Fruit fly (Drosophila melanogaster): ENCODE measurements around the gene simj.

simj gene

DNA sequence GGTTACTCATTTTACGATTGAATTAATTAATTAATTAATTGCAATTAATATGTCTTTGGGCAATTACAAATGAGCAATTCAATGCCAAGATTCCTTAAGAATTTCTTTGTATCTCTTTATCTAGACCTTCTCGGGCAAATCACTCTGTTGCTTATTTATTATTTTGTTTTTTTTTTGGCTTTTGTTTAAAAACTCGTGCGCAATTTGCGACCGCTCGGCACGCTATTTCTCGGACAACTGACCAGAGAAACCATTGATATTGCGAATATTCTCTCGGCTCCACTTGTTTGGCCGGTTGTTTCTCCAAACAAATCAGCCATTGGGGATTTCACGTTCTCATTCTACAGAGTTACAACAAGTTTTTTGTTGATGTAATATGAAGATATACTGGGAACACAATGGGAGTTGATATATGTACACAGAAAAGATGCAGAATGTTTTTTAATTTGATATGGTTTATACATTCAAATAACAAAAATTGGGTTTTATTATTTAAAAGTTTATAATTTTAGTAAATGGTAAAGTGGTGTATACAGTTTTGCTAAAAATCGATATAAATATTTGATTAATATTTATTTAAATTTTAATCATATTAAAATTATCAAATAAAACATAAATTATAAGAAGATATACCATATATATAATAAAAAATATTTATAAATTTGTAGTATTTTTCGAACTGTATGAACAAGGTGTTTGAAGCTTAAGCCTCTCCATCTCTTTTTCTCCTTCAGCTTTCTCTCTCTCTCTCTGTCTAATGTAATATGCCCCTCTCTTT is 32.3 kb downstream of the simj start, which contains the start of gene NijA:
Gene NijA (minus strand): TSS at position 243 of the 778 bp plus-strand sequence.
- no peak for TF ChIP-seq noc (tag; optimal IDR thresholded peaks at IDR 0.05)

DNA sequence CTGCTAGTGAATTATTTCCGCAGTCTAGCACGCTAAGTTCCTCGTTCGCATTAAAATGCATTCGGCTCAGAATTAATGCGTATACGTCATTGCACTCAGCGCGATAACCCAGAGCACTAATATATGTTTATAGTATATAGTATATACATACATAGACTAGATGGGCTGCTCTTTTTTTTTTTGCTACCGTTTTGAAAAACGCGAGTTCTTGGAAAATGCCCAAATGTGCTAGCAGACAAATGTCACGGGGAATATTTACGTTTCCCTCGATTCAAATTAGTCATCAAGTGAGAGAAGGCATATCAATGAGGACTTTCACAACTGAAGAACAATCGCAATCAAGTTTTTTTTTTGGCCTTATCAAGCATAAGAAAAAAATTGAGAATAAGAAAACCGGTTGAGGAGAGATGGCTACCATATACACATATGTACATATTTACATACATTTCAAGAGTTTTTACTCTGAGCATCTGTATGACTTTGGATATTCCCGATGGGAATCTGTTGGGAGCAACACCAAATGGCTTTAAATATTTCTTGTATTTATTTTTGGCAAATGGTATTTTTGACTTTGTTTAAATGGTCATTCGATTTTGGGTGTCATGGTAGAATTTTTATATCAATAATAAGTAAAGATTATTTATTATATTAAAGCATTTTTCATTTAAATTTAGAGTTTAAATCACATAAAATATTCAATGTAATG is 33.0 kb downstream of the simj start:
- no peak for TF ChIP-seq noc (tag; optimal IDR thresholded peaks at IDR 0.05)

DNA sequence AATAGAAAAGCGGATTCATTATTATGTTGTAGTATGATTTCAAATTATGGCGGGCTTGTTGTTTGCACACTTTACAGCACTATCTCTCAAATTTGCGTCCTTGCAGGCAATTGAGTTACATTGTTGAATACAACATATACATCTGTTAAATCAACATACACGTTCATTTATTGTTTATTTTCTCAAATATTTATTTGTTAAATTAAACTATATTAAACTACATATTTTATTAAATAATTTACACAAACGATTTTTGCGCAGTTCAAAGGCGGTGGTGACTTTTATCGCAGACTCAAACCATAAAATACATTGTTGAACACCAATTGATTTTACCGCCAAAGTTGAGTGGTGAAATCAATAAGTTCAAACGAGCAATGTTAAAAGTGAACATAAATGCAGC is 33.6 kb downstream of the simj start:
- no peak for TF ChIP-seq noc (tag; optimal IDR thresholded peaks at IDR 0.05)

DNA sequence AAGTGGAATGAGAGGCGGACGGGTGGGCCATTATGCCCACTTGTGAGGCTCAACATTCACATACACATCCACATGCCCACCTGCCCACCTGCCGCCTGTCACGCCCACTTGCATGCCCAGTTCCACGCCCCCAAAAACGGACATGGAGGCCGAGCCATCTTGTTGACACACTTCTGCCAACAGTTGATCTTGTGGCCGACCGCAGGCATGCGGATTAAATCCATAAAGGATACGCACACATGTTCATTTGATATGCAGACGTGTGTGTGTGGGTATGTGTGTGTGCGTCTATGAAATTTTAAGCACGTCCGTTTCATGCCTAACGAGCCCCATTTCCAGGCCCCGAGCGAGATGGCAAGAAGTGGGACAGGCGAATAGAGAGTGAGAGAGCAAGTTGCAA is 37.7 kb downstream of the simj start:
- TF ChIP-seq noc (tag; optimal IDR thresholded peaks at IDR 0.05), result no peak

DNA sequence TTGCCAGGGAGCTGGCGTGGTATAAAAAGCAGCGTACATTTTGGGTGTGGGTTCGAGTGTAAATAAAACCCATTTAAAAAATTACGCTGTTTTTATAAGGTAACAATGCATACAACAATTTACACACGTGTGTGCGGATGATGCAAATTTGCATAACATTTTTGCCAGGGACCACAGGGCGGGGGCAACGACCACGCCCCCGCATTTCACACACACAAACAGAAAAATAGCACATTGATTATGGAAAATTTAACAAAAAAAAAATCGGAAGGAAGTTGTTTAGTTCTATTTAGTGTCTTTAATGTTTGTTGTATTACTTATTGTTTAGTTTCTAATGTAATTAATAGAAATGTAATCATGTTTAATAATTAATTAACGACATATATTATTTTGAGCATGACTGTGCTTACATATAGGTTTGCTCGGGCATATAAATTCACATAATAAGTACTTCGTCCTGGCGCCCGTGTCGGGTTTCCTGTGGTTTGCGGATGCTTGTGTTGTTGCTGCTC is 40.0 kb downstream of the simj start:
- no peak for TF ChIP-seq noc (tag; optimal IDR thresholded peaks at IDR 0.05)

DNA sequence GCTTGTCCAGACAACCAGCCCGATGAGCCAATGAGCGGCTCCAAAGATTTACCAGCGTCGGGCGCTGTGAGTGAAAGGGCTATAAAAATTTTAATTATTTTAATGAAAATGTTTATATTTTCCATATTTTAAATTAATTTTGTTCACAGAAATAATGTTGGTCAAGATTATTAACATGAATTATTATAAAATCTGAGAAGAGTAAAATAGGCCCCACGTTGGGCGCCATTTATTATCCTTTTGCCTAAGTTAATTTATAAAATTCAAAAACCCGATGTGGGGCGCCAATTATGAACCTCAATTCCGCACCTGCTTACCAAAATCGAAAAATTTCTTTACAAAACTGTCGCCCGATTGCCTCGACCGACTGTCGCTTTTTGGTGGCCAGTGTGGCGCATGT is 44.6 kb downstream of the simj start:
- no peak for TF ChIP-seq noc (tag; optimal IDR thresholded peaks at IDR 0.05)

DNA sequence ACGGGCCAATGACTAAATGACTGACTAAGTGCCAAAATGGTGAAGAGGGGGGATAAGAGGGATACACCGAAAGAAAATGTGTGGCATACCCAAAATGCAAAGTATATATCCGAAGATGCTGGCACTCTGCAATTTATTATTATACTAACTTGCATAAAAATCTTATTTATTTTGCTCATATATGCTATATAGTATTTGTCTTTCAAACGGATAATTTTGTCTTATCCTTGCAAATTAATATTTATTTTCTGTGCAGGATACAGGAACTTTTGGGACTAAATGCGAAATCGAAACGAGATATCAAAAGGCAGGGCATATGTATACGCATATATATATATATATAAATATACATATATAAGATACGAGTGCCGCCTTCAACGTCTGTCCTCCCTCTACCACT is 46.8 kb downstream of the simj start:
- TF ChIP-seq noc (tag; optimal IDR thresholded peaks at IDR 0.05), result no peak

DNA sequence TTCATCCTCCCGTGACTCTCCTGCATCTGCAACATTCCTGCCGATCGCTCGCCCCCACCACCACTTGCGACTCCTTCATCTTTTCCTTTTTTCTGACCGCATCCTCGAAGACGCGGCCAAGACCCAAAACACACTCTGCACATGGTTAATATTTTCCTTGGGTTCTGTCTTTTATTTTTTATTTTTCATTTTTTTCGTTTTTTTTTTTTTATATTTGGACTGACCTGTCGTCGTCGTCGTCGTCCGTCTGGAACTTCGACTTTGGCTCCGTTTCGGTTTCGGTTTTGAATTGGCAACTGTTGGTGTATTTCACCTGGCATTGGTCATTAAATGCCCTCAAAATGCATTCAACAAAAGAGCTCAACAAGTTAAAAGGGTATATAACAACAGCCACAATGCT is 47.5 kb downstream of the simj start:
- TF ChIP-seq noc (tag; optimal IDR thresholded peaks at IDR 0.05), result no peak

DNA sequence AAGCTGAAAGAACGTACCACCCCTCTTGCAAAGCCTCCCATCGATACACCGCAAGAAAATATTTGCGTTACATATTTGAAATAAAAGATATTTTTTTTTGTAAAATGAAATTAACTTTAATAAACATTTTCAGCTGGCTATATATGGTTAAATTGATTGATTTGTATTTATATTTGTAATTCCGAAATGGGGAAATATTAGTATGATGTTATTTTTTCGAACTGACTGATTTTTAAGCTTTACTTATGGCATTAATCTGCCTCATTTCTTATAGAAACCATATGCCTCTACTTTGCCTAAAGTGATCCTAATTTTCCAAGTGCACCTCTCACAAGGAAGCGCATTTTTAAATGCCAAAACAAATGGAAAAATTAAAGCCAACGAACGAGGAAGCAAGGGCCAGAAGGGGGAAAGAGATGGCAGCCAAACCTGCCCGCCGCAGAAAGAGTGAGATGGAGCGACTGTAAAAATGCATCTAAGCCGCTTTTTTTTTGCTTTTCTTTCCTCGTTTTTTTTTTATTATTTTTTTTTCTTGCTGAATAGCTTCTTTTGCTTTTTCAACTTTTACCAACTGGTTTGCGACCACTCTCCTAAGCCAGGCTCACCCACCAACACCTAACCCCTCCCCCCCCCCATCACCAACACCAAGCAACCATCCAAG is 49.0 kb downstream of the simj start:
- no peak for TF ChIP-seq noc (tag; optimal IDR thresholded peaks at IDR 0.05)

DNA sequence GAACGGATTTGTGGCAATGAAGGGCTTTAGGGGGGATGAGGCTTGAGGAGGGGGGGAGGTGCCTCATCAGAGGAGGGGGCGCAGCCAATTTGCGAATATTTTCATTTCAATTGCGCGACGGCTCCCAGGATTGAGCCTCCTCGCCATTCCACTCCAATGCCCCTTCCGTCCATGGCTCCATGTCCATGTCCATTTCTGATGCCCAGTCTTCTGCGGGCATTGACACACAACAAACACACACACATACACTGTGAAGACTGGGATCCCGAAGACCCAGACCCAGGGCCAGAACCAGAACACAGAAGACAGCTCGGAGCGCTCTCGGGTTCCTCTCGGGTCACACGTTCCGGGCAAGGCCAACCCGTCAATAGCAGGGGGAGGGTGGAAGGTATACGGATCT is 51.2 kb downstream of the simj start:
- TF ChIP-seq noc (tag; optimal IDR thresholded peaks at IDR 0.05), result no peak

DNA sequence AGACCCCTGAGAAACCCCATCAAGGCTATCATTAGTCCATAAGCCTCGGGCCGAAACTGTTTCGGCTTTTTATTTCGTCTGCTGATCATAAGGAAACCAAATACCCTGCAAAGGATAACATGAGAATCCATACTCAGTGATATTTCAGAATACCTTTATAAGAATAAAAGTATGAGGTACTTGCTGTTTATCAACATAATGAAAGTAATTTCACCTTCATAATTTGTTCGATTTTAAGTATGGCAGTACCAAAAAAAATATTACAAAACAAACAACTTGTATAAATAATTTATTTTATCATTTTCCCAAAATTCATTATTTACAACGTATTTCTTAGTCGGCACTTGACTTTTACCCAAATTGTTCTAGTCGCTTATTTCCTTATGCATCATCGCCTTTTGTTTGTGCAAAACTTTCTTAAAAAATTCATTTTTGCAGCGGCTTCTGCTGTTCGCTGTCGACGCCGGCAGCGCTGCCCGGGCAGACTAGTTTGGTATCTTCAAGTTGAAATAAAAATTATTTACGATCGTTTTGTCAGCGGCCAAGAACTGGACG is 51.9 kb downstream of the simj start:
- no peak for TF ChIP-seq noc (tag; optimal IDR thresholded peaks at IDR 0.05)

DNA sequence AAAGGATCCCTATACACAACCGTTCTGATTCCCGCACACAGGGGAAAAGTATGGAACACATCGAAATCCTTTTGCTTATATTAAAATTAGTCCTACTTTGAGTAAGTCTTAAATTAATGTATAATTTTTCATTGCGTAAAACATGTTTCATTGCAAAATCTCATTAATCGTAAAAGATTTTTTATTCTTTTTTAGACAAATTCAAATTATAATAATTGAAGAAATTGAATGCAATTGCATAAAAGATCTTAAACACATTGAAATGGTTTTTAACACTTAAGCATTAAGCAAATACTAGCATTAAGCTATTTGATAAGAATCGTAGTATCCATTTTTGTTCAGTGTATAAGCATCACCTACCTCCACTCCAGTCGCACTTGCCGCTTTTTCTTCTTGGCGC is 55.2 kb downstream of the simj start:
- TF ChIP-seq noc (tag; optimal IDR thresholded peaks at IDR 0.05), result no peak

DNA sequence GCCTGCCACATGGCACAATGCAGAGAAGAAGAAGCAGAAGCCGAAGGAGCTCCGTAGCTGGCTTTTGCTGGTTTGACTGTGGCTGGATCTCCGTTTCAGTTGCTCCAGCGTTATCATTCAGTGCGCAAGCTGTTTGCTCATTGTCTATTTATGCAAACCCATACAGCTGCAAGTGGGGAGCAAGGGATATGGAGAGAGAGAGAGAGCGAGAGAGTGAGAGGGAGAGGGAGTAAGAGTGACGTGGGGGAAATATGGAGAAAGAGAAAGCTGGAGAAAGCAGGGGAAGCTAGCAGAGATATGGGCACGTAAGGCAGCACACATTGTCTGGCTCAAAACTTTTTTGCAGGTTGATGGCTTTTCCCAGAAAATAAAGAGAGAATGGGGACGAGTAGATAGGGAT is 58.1 kb downstream of the simj start:
- TF ChIP-seq noc (tag; optimal IDR thresholded peaks at IDR 0.05), result no peak

DNA sequence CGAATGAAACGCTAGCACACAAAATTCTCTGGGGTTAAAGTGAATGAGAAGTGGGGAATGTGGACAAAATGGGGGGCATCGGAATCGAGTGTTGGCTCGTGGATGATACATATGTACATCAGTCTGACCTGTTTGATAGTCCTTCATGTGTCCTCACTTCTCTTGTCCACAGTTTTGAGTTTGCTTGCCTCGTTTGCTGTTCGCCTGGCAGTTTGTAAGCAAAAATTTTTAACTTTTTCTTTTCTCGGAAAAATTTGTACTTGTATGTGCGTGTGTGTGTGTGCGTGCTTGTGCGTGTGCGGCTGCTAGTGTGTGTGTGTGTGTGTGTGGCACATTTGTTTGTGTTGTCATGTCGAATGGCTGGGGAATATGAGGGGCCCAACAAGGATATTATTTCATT is 59.1 kb downstream of the simj start:
- TF ChIP-seq noc (tag; optimal IDR thresholded peaks at IDR 0.05), result no peak

DNA sequence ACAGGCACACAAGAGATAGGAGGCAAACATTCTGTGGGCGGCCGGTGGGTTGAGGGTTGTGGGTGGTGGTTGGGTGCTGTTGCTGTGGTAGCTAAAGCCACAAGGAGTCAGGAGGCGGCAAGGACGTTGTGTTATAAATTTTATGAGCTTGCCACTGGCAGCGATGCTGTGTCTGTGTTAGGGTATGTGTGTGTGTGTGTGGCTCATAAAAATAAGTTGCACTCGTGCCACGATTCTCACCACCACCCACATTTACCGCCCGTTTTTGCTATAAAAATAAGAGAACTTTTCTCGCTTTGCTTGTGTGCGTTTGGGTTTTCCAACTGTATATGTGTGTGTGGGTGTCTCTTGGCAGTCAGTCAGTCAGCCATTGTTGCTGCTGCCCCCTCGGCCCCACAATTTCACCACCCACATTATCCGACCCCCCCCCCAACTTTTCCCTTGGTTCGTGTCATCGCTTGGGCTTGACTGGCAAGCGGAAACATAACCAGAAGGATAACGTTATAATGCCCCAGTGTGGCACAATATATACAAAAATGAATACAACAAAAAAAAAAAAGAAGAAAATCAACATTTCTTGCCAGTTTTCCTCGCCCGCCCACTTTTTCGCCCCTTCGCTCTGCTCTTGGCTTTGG is 60.4 kb downstream of the simj start:
- TF ChIP-seq noc (tag; optimal IDR thresholded peaks at IDR 0.05), result no peak

DNA sequence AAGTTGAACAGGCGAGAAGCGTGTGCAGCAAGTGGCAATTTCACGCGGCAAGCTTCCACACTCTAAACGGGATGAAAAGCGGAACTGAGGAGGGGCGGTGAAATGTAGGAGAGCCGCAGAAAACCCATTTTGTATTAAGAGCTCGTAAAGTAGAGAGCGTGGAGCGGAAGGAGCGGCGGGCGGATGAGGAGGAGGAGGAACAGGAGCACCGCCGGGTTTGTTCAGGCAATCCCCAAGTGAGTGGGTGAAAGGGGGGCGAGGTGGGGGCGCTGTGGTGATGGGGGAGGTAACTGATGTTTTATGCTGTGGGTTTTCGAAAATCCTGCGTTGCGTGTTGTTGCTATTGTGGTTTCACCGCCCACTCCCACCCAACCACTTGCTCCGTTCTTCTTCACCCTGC is 62.6 kb downstream of the simj start:
- TF ChIP-seq noc (tag; optimal IDR thresholded peaks at IDR 0.05), result no peak

Measured in whole organism, larva.